Fruit fly (Drosophila melanogaster) whole organism, embryonic: Measurements from ENCODE around the gene CG32214.

Experiments
- ATbp ChIP-seq: fragments of 200-800 bp; sonication (Bioruptor generic); optimal IDR thresholded peaks from 2 replicates; lab custom pipeline; 2017; ENCODE audit warnings: missing biosample characterization, mild to moderate bottlenecking, missing genetic modification characterization, missing genetic modification reagents
- Atf6 ChIP-seq: fragments of 200-800 bp; sonication (Bioruptor generic); IDR thresholded peaks from 2 replicates; pipeline ENCODE4 v1.3.6; 2022; ENCODE audit warnings: missing biosample characterization, missing genetic modification characterization
- Bgb ChIP-seq: fragments of 200-800 bp; sonication (Bioruptor generic); IDR thresholded peaks from 2 replicates; pipeline ENCODE4 v1.3.6; 2022; ENCODE audit warnings: missing biosample characterization, missing genetic modification characterization; ENCODE audit not compliant: partially characterized antibody
- CG10431 ChIP-seq: fragments of 200-800 bp; sonication (Bioruptor generic); optimal IDR thresholded peaks from 3 replicates; lab custom pipeline; 2018; ENCODE audit warnings: missing biosample characterization, mild to moderate bottlenecking, missing genetic modification characterization
- CG10543 ChIP-seq: fragments of 200-800 bp; sonication (Bioruptor generic); optimal IDR thresholded peaks from 3 replicates; lab custom pipeline; 2017; ENCODE audit warnings: missing biosample characterization, mild to moderate bottlenecking, missing genetic modification characterization, moderate library complexity
- CG10565 ChIP-seq: fragments of 200-800 bp; sonication (Bioruptor generic); optimal IDR thresholded peaks from 3 replicates; lab custom pipeline; 2016; ENCODE audit warnings: missing biosample characterization, mild to moderate bottlenecking, missing genetic modification characterization
- CG11093 ChIP-seq: fragments of 200-800 bp; sonication (Bioruptor generic); IDR thresholded peaks from 3 replicates; pipeline ENCODE4 v1.3.6; 2022; ENCODE audit warnings: missing biosample characterization, missing genetic modification characterization
- CG11695 ChIP-seq: fragments of 200-800 bp; sonication (Bioruptor generic); IDR thresholded peaks from 3 replicates; pipeline ENCODE4 v1.3.6; 2022; ENCODE audit warnings: missing biosample characterization, missing genetic modification characterization
- CG11696 ChIP-seq: fragments of 200-800 bp; sonication (Bioruptor generic); IDR thresholded peaks from 2 replicates; pipeline ENCODE4 v1.3.6; 2022; ENCODE audit warnings: missing biosample characterization, missing genetic modification characterization
- CG13123 ChIP-seq: fragments of 200-800 bp; sonication (Bioruptor generic); optimal IDR thresholded peaks from 2 replicates; lab custom pipeline; 2016; ENCODE audit warnings: missing biosample characterization, missing genetic modification characterization
- CG14965 ChIP-seq: fragments of 200-800 bp; sonication (Bioruptor generic); optimal IDR thresholded peaks from 2 replicates; lab custom pipeline; 2016; ENCODE audit warnings: missing biosample characterization, missing genetic modification characterization, borderline replicate concordance
- CG18476 ChIP-seq: fragments of 200-800 bp; sonication (Bioruptor generic); optimal IDR thresholded peaks from 2 replicates; lab custom pipeline; 2016; ENCODE audit warnings: missing biosample characterization, mild to moderate bottlenecking, missing genetic modification characterization
- CG2129 ChIP-seq: fragments of 200-800 bp; sonication (Bioruptor generic); IDR thresholded peaks from 2 replicates; pipeline ENCODE4 v1.3.6; 2022; ENCODE audit warnings: missing biosample characterization, missing genetic modification characterization; ENCODE audit not compliant: partially characterized antibody
- CG2678 ChIP-seq: fragments of 200-800 bp; sonication (Bioruptor generic); optimal IDR thresholded peaks from 3 replicates; lab custom pipeline; 2019; ENCODE audit warnings: missing biosample characterization, mild to moderate bottlenecking, missing genetic modification characterization, moderate library complexity
- CG3847 ChIP-seq: fragments of 200-800 bp; sonication (Bioruptor generic); IDR thresholded peaks from 2 replicates; pipeline ENCODE4 v1.3.6; 2022; ENCODE audit warnings: missing biosample characterization, missing genetic modification characterization
- CG6254 ChIP-seq: fragments of 200-800 bp; sonication (Bioruptor generic); optimal IDR thresholded peaks from 3 replicates; lab custom pipeline; 2017; ENCODE audit warnings: mild to moderate bottlenecking, missing biosample characterization, missing genetic modification reagents, missing genetic modification characterization
- CG7839 ChIP-seq: fragments of 200-800 bp; sonication (Bioruptor generic); optimal IDR thresholded peaks from 3 replicates; lab custom pipeline; 2018; ENCODE audit warnings: missing biosample characterization, mild to moderate bottlenecking, missing genetic modification characterization, moderate library complexity
- CG9932 ChIP-seq: fragments of 200-800 bp; sonication (Bioruptor generic); IDR thresholded peaks from 2 replicates; pipeline ENCODE4 v1.3.6; 2022; ENCODE audit warnings: missing biosample characterization, missing genetic modification characterization
- CoRest ChIP-seq: fragments of 200-800 bp; sonication (Bioruptor generic); optimal IDR thresholded peaks from 3 replicates; lab custom pipeline; 2018; ENCODE audit warnings: missing biosample characterization, mild to moderate bottlenecking, missing genetic modification characterization, moderate library complexity
- Dbx ChIP-seq: fragments of 200-800 bp; sonication (Bioruptor generic); IDR thresholded peaks from 3 replicates; pipeline ENCODE4 v1.3.6; 2022; ENCODE audit warnings: missing biosample characterization, missing genetic modification characterization
- Hey ChIP-seq: fragments of 200-800 bp; sonication (Bioruptor generic); optimal IDR thresholded peaks from 3 replicates; lab custom pipeline; 2018; ENCODE audit warnings: missing biosample characterization, mild to moderate bottlenecking, missing genetic modification characterization
- Hr78 ChIP-seq, 2 experiments: fragments of 200-800 bp in 1 of 2; fragments of >200 bp in 1 of 2; sonication (Bioruptor generic) in 1 of 2; optimal IDR thresholded peaks; 2 replicates each; lab custom pipeline; 2017 to 2019; ENCODE audit warnings: missing biosample characterization in 2 of 2, missing genetic modification characterization in 2 of 2, mild to moderate bottlenecking in 1 of 2, moderate library complexity in 1 of 2
- NC2β ChIP-seq: fragments of 200-800 bp; sonication (Bioruptor generic); optimal IDR thresholded peaks from 2 replicates; lab custom pipeline; 2016; ENCODE audit warnings: missing biosample characterization, missing genetic modification characterization
- NFAT ChIP-seq: fragments of 200-800 bp; sonication (Bioruptor generic); IDR thresholded peaks from 2 replicates; pipeline ENCODE4 v1.3.6; 2022; ENCODE audit warnings: missing biosample characterization, missing genetic modification characterization
- Oaz ChIP-seq: fragments of 200-800 bp; sonication (Bioruptor generic); IDR thresholded peaks from 2 replicates; pipeline ENCODE4 v1.3.6; 2022; ENCODE audit warnings: missing biosample characterization, missing genetic modification characterization
- Scr ChIP-seq: fragments of 200-800 bp; sonication (Bioruptor generic); IDR thresholded peaks from 2 replicates; pipeline ENCODE4 v1.3.6; 2022; ENCODE audit warnings: missing biosample characterization, missing genetic modification characterization; ENCODE audit not compliant: partially characterized antibody
- Sox100B ChIP-seq: fragments of 200-800 bp; sonication (Bioruptor generic); optimal IDR thresholded peaks from 3 replicates; lab custom pipeline; 2018; ENCODE audit warnings: missing biosample characterization, mild to moderate bottlenecking, missing genetic modification characterization
- YL-1 ChIP-seq: fragments of 200-800 bp; sonication (Bioruptor generic); optimal IDR thresholded peaks from 3 replicates; lab custom pipeline; 2017; ENCODE audit warnings: missing biosample characterization, mild to moderate bottlenecking, missing genetic modification characterization
- bbx ChIP-seq: fragments of 200-800 bp; sonication (Bioruptor generic); IDR thresholded peaks from 2 replicates; pipeline ENCODE4 v1.3.6; 2022; ENCODE audit warnings: missing biosample characterization, missing genetic modification characterization; ENCODE audit not compliant: partially characterized antibody
- caup ChIP-seq: fragments of 200-800 bp; sonication (Bioruptor generic); optimal IDR thresholded peaks from 3 replicates; lab custom pipeline; 2017; ENCODE audit warnings: missing biosample characterization, mild to moderate bottlenecking, missing genetic modification characterization, moderate library complexity; ENCODE audit not compliant: severe bottlenecking
- chm ChIP-seq: fragments of 200-800 bp; sonication (Bioruptor generic); IDR thresholded peaks from 2 replicates; pipeline ENCODE4 v1.3.6; 2022; ENCODE audit warnings: missing biosample characterization, missing genetic modification characterization
- crp ChIP-seq, 2 experiments: fragments of 200-800 bp; sonication (Bioruptor generic); optimal IDR thresholded peaks; 2 replicates in 1 of 2; 3 replicates in 1 of 2; lab custom pipeline; 2017; ENCODE audit warnings: missing biosample characterization in 2 of 2, missing genetic modification characterization in 2 of 2, mild to moderate bottlenecking in 1 of 2, moderate library complexity in 1 of 2
- dati ChIP-seq: fragments of 200-800 bp; sonication (Bioruptor generic); IDR thresholded peaks from 2 replicates; pipeline ENCODE4 v1.3.6; 2022; ENCODE audit warnings: missing biosample characterization, missing genetic modification characterization
- ems ChIP-seq: fragments of 200-800 bp; sonication (Bioruptor generic); optimal IDR thresholded peaks from 3 replicates; lab custom pipeline; 2016; ENCODE audit warnings: missing biosample characterization, missing genetic modification characterization
- en ChIP-seq: fragments of 200-800 bp; sonication (Bioruptor generic); optimal IDR thresholded peaks from 2 replicates; lab custom pipeline; 2016; ENCODE audit warnings: missing biosample characterization, missing genetic modification characterization
- fd102C ChIP-seq: fragments of 200-800 bp; sonication (Bioruptor generic); optimal IDR thresholded peaks from 2 replicates; lab custom pipeline; 2018; ENCODE audit warnings: missing biosample characterization, mild to moderate bottlenecking, missing genetic modification characterization, moderate library complexity
- fd96Cb ChIP-seq: fragments of 200-800 bp; sonication (Bioruptor generic); optimal IDR thresholded peaks from 2 replicates; lab custom pipeline; 2018; ENCODE audit warnings: missing biosample characterization, mild to moderate bottlenecking, missing genetic modification characterization, moderate library complexity
- gem ChIP-seq: fragments of 200-800 bp; sonication (Bioruptor generic); optimal IDR thresholded peaks from 2 replicates; lab custom pipeline; 2019; ENCODE audit warnings: missing biosample characterization, mild to moderate bottlenecking, missing genetic modification characterization, moderate library complexity
- mam ChIP-seq: fragments of 200-800 bp; sonication (Bioruptor generic); optimal IDR thresholded peaks from 3 replicates; lab custom pipeline; 2016; ENCODE audit warnings: missing biosample characterization, missing genetic modification characterization
- nmo ChIP-seq: fragments of 200-800 bp; sonication (Bioruptor generic); optimal IDR thresholded peaks from 2 replicates; lab custom pipeline; 2018; ENCODE audit warnings: missing biosample characterization, mild to moderate bottlenecking, missing genetic modification characterization, moderate library complexity
- odd ChIP-seq: fragments of 200-800 bp; sonication (Bioruptor generic); optimal IDR thresholded peaks from 2 replicates; lab custom pipeline; 2017; ENCODE audit warnings: missing biosample characterization, mild to moderate bottlenecking, missing genetic modification characterization
- onecut ChIP-seq: fragments of 200-800 bp; sonication (Bioruptor generic); IDR thresholded peaks from 2 replicates; pipeline ENCODE4 v1.3.6; 2022; ENCODE audit warnings: missing biosample characterization, missing genetic modification characterization
- pb ChIP-seq: fragments of 200-800 bp; sonication (Bioruptor generic); optimal IDR thresholded peaks from 3 replicates; lab custom pipeline; 2016; ENCODE audit warnings: missing biosample characterization, missing genetic modification characterization
- pho ChIP-seq: fragments of 200-800 bp; sonication (Bioruptor generic); optimal IDR thresholded peaks from 2 replicates; lab custom pipeline; 2016; ENCODE audit warnings: missing biosample characterization, missing genetic modification characterization
- sc ChIP-seq, 3 experiments: fragments of >200 bp in 2 of 3; fragments of 200-800 bp in 1 of 3; sonication (Bioruptor generic) in 1 of 3; optimal IDR thresholded peaks; 2 replicates in 2 of 3; 3 replicates in 1 of 3; lab custom pipeline; 2017; ENCODE audit warnings: mild to moderate bottlenecking in 1 of 3, missing biosample characterization in 1 of 3, missing genetic modification characterization in 1 of 3, missing genetic modification reagents in 1 of 3
- so ChIP-seq: fragments of 200-800 bp; sonication (Bioruptor generic); IDR thresholded peaks from 3 replicates; pipeline ENCODE4 v1.3.6; 2022; ENCODE audit warnings: missing biosample characterization, missing genetic modification characterization
- tgo ChIP-seq: fragments of 200-800 bp; sonication (Bioruptor generic); IDR thresholded peaks from 3 replicates; pipeline ENCODE4 v1.3.6; 2022; ENCODE audit warnings: missing biosample characterization, missing genetic modification characterization
- trh ChIP-seq: fragments of 200-800 bp; sonication (Bioruptor generic); optimal IDR thresholded peaks from 2 replicates; lab custom pipeline; 2016; ENCODE audit warnings: missing biosample characterization, missing genetic modification characterization
- vfl ChIP-seq: fragments of 200-800 bp; sonication (Bioruptor generic); optimal IDR thresholded peaks from 2 replicates; lab custom pipeline; 2016; ENCODE audit warnings: missing biosample characterization, missing genetic modification characterization
- z ChIP-seq: fragments of 200-800 bp; sonication (Bioruptor generic); IDR thresholded peaks from 3 replicates; pipeline ENCODE4 v1.3.6; 2022; ENCODE audit warnings: missing biosample characterization, missing genetic modification characterization

Gene CG32214

DNA sequence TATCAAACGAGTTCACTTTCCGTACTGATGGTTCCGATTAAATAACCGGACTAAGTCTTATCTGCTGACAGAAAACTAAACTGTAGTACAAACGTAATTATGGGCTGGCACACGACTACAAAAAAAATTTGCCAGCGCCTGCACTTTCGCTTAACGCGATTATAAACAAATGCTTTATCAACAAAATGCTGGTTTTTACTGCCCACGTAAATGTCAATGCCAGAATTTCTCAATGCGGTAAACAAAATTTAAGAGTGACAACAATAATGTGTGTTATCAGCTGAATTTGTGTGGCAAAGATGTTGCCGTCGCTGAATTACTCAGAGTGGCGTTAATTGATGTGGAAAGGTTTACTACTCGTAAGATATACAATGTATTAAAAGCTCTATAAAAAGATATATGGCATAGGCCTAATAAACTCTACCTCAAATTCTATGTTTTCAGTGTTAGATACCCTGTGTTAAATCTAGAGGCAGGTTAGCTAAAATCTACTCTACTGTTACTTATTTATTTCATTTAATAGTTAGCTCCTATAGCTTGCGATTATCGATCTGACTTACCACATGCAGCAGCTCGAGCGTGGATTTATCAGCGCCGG is 28.9 kb downstream of the CG32214 start (continued):
- TF ChIP-seq mam (GFP tag; lab: Kevin White, UChicago) (no peak), tgo (GFP tag; lab: Robert Waterston, UW) (no peak), ATbp (GFP tag; lab: Kevin White, UChicago) (no peak), CG2678 (peak; percentile 46), CG14965 (no peak), pb (GFP tag; lab: Kevin White, UChicago) (no peak), fd102C (no peak), CG11695 (GFP tag; lab: Robert Waterston, UW) (no peak), nmo (GFP tag; lab: Kevin White, UChicago) (no peak), pho (GFP tag; lab: Kevin White, UChicago) (no peak), Scr (GFP tag; lab: Robert Waterston, UW) (no peak), ems (GFP tag; lab: Kevin White, UChicago) (no peak), CG11093 (no peak), bbx (GFP tag; lab: Robert Waterston, UW) (no peak), vfl (GFP tag; lab: Kevin White, UChicago) (no peak), chm (GFP tag; lab: Robert Waterston, UW) (no peak), so (GFP tag; lab: Robert Waterston, UW) (no peak), odd (GFP tag; lab: Kevin White, UChicago) (peak; percentile 22), crp (GFP tag; optimal IDR thresholded peaks at IDR 0.05; lab: Kevin White, UChicago) (no peak), CG6254 (no peak), onecut (GFP tag; lab: Robert Waterston, UW) (no peak), Hr78 (GFP tag; optimal IDR thresholded peaks at IDR 0.05; lab: Kevin White, UChicago) (no peak), gem (tag; lab: Kevin White, UChicago) (peak; percentile 26), Hey (tag; lab: Kevin White, UChicago) (no peak), NFAT (no peak), fd96Cb (no peak), CG18476 (GFP tag; lab: Kevin White, UChicago) (no peak), YL-1 (no peak), en (GFP tag; lab: Kevin White, UChicago) (no peak), CG13123 (GFP tag; lab: Kevin White, UChicago) (no peak), CG2129 (no peak), z (GFP tag; lab: Robert Waterston, UW) (no peak), Oaz (GFP tag; lab: Robert Waterston, UW) (no peak), CG11696 (GFP tag; lab: Robert Waterston, UW) (no peak), Bgb (GFP tag; lab: Robert Waterston, UW) (no peak), caup (GFP tag; lab: Kevin White, UChicago) (no peak), CG9932 (no peak), trh (no peak), Sox100B (GFP tag; lab: Kevin White, UChicago) (no peak), CG10431 (GFP tag; lab: Kevin White, UChicago) (no peak), Atf6 (no peak), CoRest (tag; lab: Kevin White, UChicago) (peak; percentile 8), CG10543 (GFP tag; lab: Kevin White, UChicago) (peak; percentile 9), CG3847 (GFP tag; lab: Robert Waterston, UW) (no peak), Dbx (GFP tag; lab: Robert Waterston, UW) (no peak), CG10565 (no peak), dati (GFP tag; lab: Robert Waterston, UW) (no peak), sc (optimal IDR thresholded peaks at IDR 0.05; lab: Kevin White, UChicago) (no peak), sc (GFP tag; optimal IDR thresholded peaks at IDR 0.05; lab: Kevin White, UChicago) (no peak), NC2β (GFP tag; lab: Kevin White, UChicago) (no peak), CG7839 (tag; lab: Kevin White, UChicago) (no peak)
